Worm (Caenorhabditis elegans): ENCODE measurements around the gene pyp-1.
A peak's percentile ranks its signal among the peaks of the same experiment; 100 is the strongest.

pyp-1 gene

ce11 chrIV:10006792-10007191 is 8.1 kb upstream of the pyp-1 start, which contains the start of gene C47E12.13:
Gene C47E12.13 (minus strand): TSS chrIV:10006892.
- TF ChIP-seq R02D3.7 (tag; optimal IDR thresholded peaks at IDR 0.05) (no peak), fkh-2 (tag; optimal IDR thresholded peaks at IDR 0.05) (no peak), egl-5 (tag; optimal IDR thresholded peaks at IDR 0.05) (no peak), sea-2 (GFP tag; optimal IDR thresholded peaks at IDR 0.05) (no peak), nhr-77 (tag; optimal IDR thresholded peaks at IDR 0.05) (no peak), pqm-1 (tag; optimal IDR thresholded peaks at IDR 0.05) (no peak), nhr-23 (tag; optimal IDR thresholded peaks at IDR 0.05) (no peak), ceh-16 (tag; optimal IDR thresholded peaks at IDR 0.05) (no peak), elt-1 (tag; optimal IDR thresholded peaks at IDR 0.05) (no peak), eor-1 (tag; optimal IDR thresholded peaks at IDR 0.05) (no peak), snpc-4 (tag; optimal IDR thresholded peaks at IDR 0.05) (no peak), pha-4 (tag; optimal IDR thresholded peaks at IDR 0.05) (no peak), lin-39 (tag; optimal IDR thresholded peaks at IDR 0.05) (no peak), ceh-82 (tag; optimal IDR thresholded peaks at IDR 0.05) (no peak), ZK546.5 (tag; optimal IDR thresholded peaks at IDR 0.05) (no peak)

- no peak for TF ChIP-seq mml-1 (tag; optimal IDR thresholded peaks at IDR 0.05)
- TF ChIP-seq pha-4 (tag; optimal IDR thresholded peaks at IDR 0.05): peak; percentile 49
- TF ChIP-seq ceh-82 (tag; optimal IDR thresholded peaks at IDR 0.05): no peak
- TF ChIP-seq egl-5 (tag; optimal IDR thresholded peaks at IDR 0.05): peak; percentile 4
- peak; percentile 42 for TF ChIP-seq hmg-11 (tag; optimal IDR thresholded peaks at IDR 0.05)
- TF ChIP-seq nfya-1 (tag; optimal IDR thresholded peaks at IDR 0.05; ENCODE audit: insufficient read depth): peak; percentile 48
- peak; percentile 43 for TF ChIP-seq lin-15B (tag; optimal IDR thresholded peaks at IDR 0.05)
Observed at ce11 chrIV:10003372-10003771, 4.6 kb upstream of the pyp-1 start, which contains the start of the genes C47E12.2 and sars-1. Gene C47E12.2 (minus strand): TSS chrIV:10003502. Gene sars-1 (plus strand): TSS chrIV:10003726.

ce11 chrIV:10001748-10002147 is 3.0 kb upstream of the pyp-1 start, which contains the start of gene C47E12.3:
Gene C47E12.3 (minus strand): TSS chrIV:10001848.
- TF ChIP-seq sea-2 (GFP tag; optimal IDR thresholded peaks at IDR 0.05): no peak
- TF ChIP-seq nhr-237 (tag; optimal IDR thresholded peaks at IDR 0.05): no peak
- no peak for TF ChIP-seq mdl-1 (tag; optimal IDR thresholded peaks at IDR 0.05)
- no peak for TF ChIP-seq nhr-25 (tag; optimal IDR thresholded peaks at IDR 0.05)
- no peak for TF ChIP-seq ceh-16 (tag; optimal IDR thresholded peaks at IDR 0.05)

ce11 chrIV:9994895-9995394 is 3.8 kb downstream of the pyp-1 start, which contains the start of gene uba-1:
Gene uba-1 (minus strand): TSS chrIV:9994945.
- TF ChIP-seq lin-39 (tag; optimal IDR thresholded peaks at IDR 0.05): peak; percentile 4
- TF ChIP-seq jun-1 (tag; optimal IDR thresholded peaks at IDR 0.05): no peak
- no peak for TF ChIP-seq aly-2 (tag; optimal IDR thresholded peaks at IDR 0.05)
- peak; percentile 68 for TF ChIP-seq nhr-43 (tag; optimal IDR thresholded peaks at IDR 0.05; ENCODE audit: poor library complexity, severe bottlenecking)
- TF ChIP-seq ztf-4 (tag; optimal IDR thresholded peaks at IDR 0.05): peak; percentile 49
- peak; percentile 46 for TF ChIP-seq elt-2 (tag; optimal IDR thresholded peaks at IDR 0.05)
- TF ChIP-seq elt-1 (tag; optimal IDR thresholded peaks at IDR 0.05): no peak
- TF ChIP-seq lsy-12 (tag; optimal IDR thresholded peaks at IDR 0.05): peak; percentile 46
- peak; percentile 6 for TF ChIP-seq tbx-2 (tag; optimal IDR thresholded peaks at IDR 0.05)
- TF ChIP-seq nhr-76 (tag; optimal IDR thresholded peaks at IDR 0.05): no peak
- TF ChIP-seq pha-4 (tag; optimal IDR thresholded peaks at IDR 0.05): peak; percentile 26
- TF ChIP-seq nhr-237 (tag; optimal IDR thresholded peaks at IDR 0.05): no peak
- peak; percentile 37 for TF ChIP-seq nhr-25 (tag; optimal IDR thresholded peaks at IDR 0.05)
- TF ChIP-seq nhr-23 (tag; optimal IDR thresholded peaks at IDR 0.05): peak; percentile 62
- peak; percentile 81 for TF ChIP-seq ama-1 (optimal IDR thresholded peaks at IDR 0.05)
- TF ChIP-seq lin-15B (tag; optimal IDR thresholded peaks at IDR 0.05): peak; percentile 29
- peak; percentile 37 for TF ChIP-seq ceh-28 (tag; optimal IDR thresholded peaks at IDR 0.05)
- TF ChIP-seq nfya-1 (tag; optimal IDR thresholded peaks at IDR 0.05; ENCODE audit: insufficient read depth): peak; percentile 7
- no peak for TF ChIP-seq mdl-1 (tag; optimal IDR thresholded peaks at IDR 0.05)
- TF ChIP-seq fkh-2 (tag; optimal IDR thresholded peaks at IDR 0.05): no peak

ce11 chrIV:9993403-9994132 is 5.2 kb downstream of the pyp-1 start:
- TF ChIP-seq nhr-23 (tag; optimal IDR thresholded peaks at IDR 0.05) (no peak), hmg-11 (tag; optimal IDR thresholded peaks at IDR 0.05) (peak; percentile 20), nhr-28 (tag; optimal IDR thresholded peaks at IDR 0.05) (no peak), elt-2 (tag; optimal IDR thresholded peaks at IDR 0.05) (peak; percentile 31), ama-1 (optimal IDR thresholded peaks at IDR 0.05) (peak; percentile 61), skn-1 (tag; optimal IDR thresholded peaks at IDR 0.05) (peak; percentile 79), pha-4 (tag; optimal IDR thresholded peaks at IDR 0.05) (peak; percentile 67), ztf-11 (tag; optimal IDR thresholded peaks at IDR 0.05) (no peak)

All from whole organism, L3 larva.